Fruit fly (Drosophila melanogaster) whole organism, prepupa: Measurements from ENCODE around the gene CG46313.

Experiments used
- CG32006 ChIP-seq: fragments of 200-800 bp; sonication (Bioruptor generic); optimal IDR thresholded peaks from 3 replicates; lab custom pipeline; 2017; ENCODE audit warnings: missing biosample characterization, mild to moderate bottlenecking, missing genetic modification characterization
- CG34406 ChIP-seq: fragments of 200-800 bp; sonication (Bioruptor generic); optimal IDR thresholded peaks from 3 replicates; lab custom pipeline; 2016; ENCODE audit warnings: missing biosample characterization, missing genetic modification characterization
- CG6792 ChIP-seq: fragments of 200-800 bp; sonication (Bioruptor generic); optimal IDR thresholded peaks from 3 replicates; lab custom pipeline; 2016; ENCODE audit warnings: missing biosample characterization, missing genetic modification characterization
- CG8119 ChIP-seq: fragments of 200-800 bp; sonication (Bioruptor generic); IDR thresholded peaks from 3 replicates; pipeline ENCODE4 v1.3.6; 2022; ENCODE audit warnings: missing biosample characterization, missing genetic modification characterization
- CG8632 ChIP-seq: fragments of 200-800 bp; sonication (Bioruptor generic); optimal IDR thresholded peaks from 3 replicates; lab custom pipeline; 2016; ENCODE audit warnings: missing biosample characterization, missing genetic modification characterization
- Eip75B ChIP-seq: fragments of 200-800 bp; sonication (Bioruptor generic); optimal IDR thresholded peaks from 3 replicates; lab custom pipeline; 2016; ENCODE audit warnings: missing biosample characterization, missing genetic modification characterization
- OdsH ChIP-seq: fragments of 200-800 bp; sonication (Bioruptor generic); optimal IDR thresholded peaks from 3 replicates; lab custom pipeline; 2016; ENCODE audit warnings: missing biosample characterization, missing genetic modification characterization
- lz ChIP-seq: fragments of 200-800 bp; sonication (Bioruptor generic); optimal IDR thresholded peaks from 3 replicates; lab custom pipeline; 2016; ENCODE audit warnings: missing biosample characterization, missing genetic modification characterization
- ss ChIP-seq, 2 experiments: fragments of 200-800 bp; sonication (Bioruptor generic); optimal IDR thresholded peaks; 2 replicates in 1 of 2; 3 replicates in 1 of 2; lab custom pipeline; 2017 to 2018; ENCODE audit warnings: mild to moderate bottlenecking in 2 of 2, missing biosample characterization in 2 of 2, missing genetic modification characterization in 2 of 2, moderate library complexity in 1 of 2

DNA sequence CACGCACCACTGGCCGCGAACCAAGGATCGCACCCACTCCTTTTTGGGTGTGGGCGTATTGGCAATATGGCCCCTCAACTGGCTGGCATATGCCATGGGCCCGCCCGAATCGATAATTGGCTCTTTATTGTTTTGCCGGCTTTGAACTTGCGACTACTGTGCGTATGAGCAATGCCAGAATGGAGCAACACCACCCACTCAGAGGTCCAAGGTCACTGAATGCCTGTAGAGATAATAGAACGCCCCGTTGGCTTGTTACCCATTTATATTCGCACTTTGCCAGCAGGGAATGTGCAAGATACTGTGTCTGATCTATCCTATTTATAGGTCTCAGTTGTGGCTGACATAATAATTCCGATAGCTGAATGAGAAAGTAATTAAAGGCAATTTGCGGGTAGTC, 22.8 kb upstream of the CG46313 start:
- TF ChIP-seq CG8632 (GFP tag; lab: Kevin White, UChicago) (no peak), CG6792 (GFP tag; lab: Kevin White, UChicago) (no peak), OdsH (no peak), CG32006 (no peak), ss (GFP tag; optimal IDR thresholded peaks at IDR 0.05; lab: Kevin White, UChicago) (no peak), lz (GFP tag; lab: Kevin White, UChicago) (no peak), Eip75B (GFP tag; lab: Kevin White, UChicago) (no peak), CG8119 (GFP tag; lab: Robert Waterston, UW) (no peak), CG34406 (GFP tag; lab: Kevin White, UChicago) (no peak)
